Worm (Caenorhabditis elegans) whole organism, young adult: ENCODE data around the gene flp-23.

Experiments
- B0019.2 ChIP-seq: fragments of 200-800 bp; sonication (Bioruptor generic); conservative IDR thresholded peaks from 2 replicates; pipeline ENCODE4 v1.3.6; 2022; ENCODE audit warnings: missing genetic modification reagents, missing genetic modification characterization, missing compliant biosample characterization
- B0035.1 ChIP-seq: sonication (generic microtip); optimal IDR thresholded peaks from 2 replicates; lab custom pipeline; 2016; ENCODE audit warnings: missing genetic modification characterization, mild to moderate bottlenecking, missing compliant biosample characterization, missing genotype, missing genetic modification reagents
- C17E4.6 ChIP-seq: fragments of 200-800 bp; sonication (Bioruptor generic); IDR thresholded peaks from 2 replicates; pipeline ENCODE4 v1.3.6; 2022; ENCODE audit warnings: missing genetic modification reagents, missing genetic modification characterization, missing compliant biosample characterization
- D2030.7 ChIP-seq: fragments of 200-800 bp; sonication (Bioruptor generic); IDR thresholded peaks from 2 replicates; pipeline ENCODE4 v1.3.6; 2022; ENCODE audit warnings: missing genetic modification reagents, missing genetic modification characterization, missing compliant biosample characterization
- F10E7.11 ChIP-seq: sonication (generic microtip); optimal IDR thresholded peaks from 2 replicates; lab custom pipeline; 2017; ENCODE audit warnings: mild to moderate bottlenecking, missing genetic modification characterization, moderate library complexity, missing compliant biosample characterization
- F23B12.7 ChIP-seq: sonication (generic microtip); optimal IDR thresholded peaks from 2 replicates; lab custom pipeline; 2017; ENCODE audit warnings: missing genetic modification characterization, mild to moderate bottlenecking, missing compliant biosample characterization, antibody characterized with exemption, moderate library complexity; ENCODE audit not compliant: insufficient read depth
- F33H1.4 ChIP-seq: fragments of 200-800 bp; sonication (Bioruptor generic); IDR thresholded peaks from 2 replicates; pipeline ENCODE4 v1.3.6; 2022; ENCODE audit warnings: missing genetic modification reagents, missing genetic modification characterization, missing compliant biosample characterization
- F39B2.1 ChIP-seq: fragments of 200-800 bp; sonication (Bioruptor generic); IDR thresholded peaks from 2 replicates; pipeline ENCODE4 v1.3.6; 2022; ENCODE audit warnings: missing genetic modification reagents, missing genetic modification characterization, missing compliant biosample characterization
- F49E8.2 ChIP-seq: sonication (generic microtip); optimal IDR thresholded peaks from 3 replicates; lab custom pipeline; 2017; ENCODE audit warnings: missing genetic modification characterization, mild to moderate bottlenecking, missing compliant biosample characterization, antibody characterized with exemption, moderate library complexity; ENCODE audit not compliant: insufficient read depth
- F52B5.7 ChIP-seq: sonication (generic microtip); optimal IDR thresholded peaks from 2 replicates; lab custom pipeline; 2016; ENCODE audit warnings: mild to moderate bottlenecking, missing genetic modification characterization, missing compliant biosample characterization
- K12H6.12 ChIP-seq: fragments of 200-800 bp; sonication (Bioruptor generic); optimal IDR thresholded peaks from 2 replicates; lab custom pipeline; 2018; ENCODE audit warnings: mild to moderate bottlenecking, missing genetic modification characterization, missing compliant biosample characterization
- T26A5.8 ChIP-seq: sonication (generic microtip); optimal IDR thresholded peaks from 2 replicates; lab custom pipeline; 2016; ENCODE audit warnings: missing genetic modification characterization, missing compliant biosample characterization
- Y79H2A.3 ChIP-seq: fragments of 200-800 bp; sonication (Bioruptor generic); conservative IDR thresholded peaks from 2 replicates; pipeline ENCODE4 v1.3.6; 2022; ENCODE audit warnings: missing genetic modification reagents, missing genetic modification characterization, missing compliant biosample characterization
- Y95B8A.8 ChIP-seq: fragments of 200-800 bp; sonication (Bioruptor generic); IDR thresholded peaks from 2 replicates; pipeline ENCODE4 v1.3.6; 2022; ENCODE audit warnings: missing genetic modification reagents, missing genetic modification characterization, missing compliant biosample characterization
- ZK185.1 ChIP-seq: sonication (generic microtip); optimal IDR thresholded peaks from 2 replicates; lab custom pipeline; 2016; ENCODE audit warnings: mild to moderate bottlenecking, missing genetic modification characterization, missing compliant biosample characterization; ENCODE audit not compliant: poor library complexity, severe bottlenecking
- akir-1 ChIP-seq: fragments of 200-800 bp; sonication (Bioruptor generic); optimal IDR thresholded peaks from 2 replicates; lab custom pipeline; 2018; ENCODE audit warnings: mild to moderate bottlenecking, missing genetic modification characterization, moderate library complexity, missing compliant biosample characterization
- aptf-2 ChIP-seq: fragments of 200-800 bp; sonication (Bioruptor generic); conservative IDR thresholded peaks from 2 replicates; pipeline ENCODE4 v1.3.6; 2022; ENCODE audit warnings: missing genetic modification reagents, missing genetic modification characterization, missing compliant biosample characterization
- atf-7 ChIP-seq: sonication (generic microtip); optimal IDR thresholded peaks from 2 replicates; lab custom pipeline; 2017; ENCODE audit warnings: mild to moderate bottlenecking, missing genetic modification characterization, missing compliant biosample characterization
- attf-6 ChIP-seq: fragments of 200-800 bp; sonication (Bioruptor generic); IDR thresholded peaks from 2 replicates; pipeline ENCODE4 v1.3.6; 2022; ENCODE audit warnings: missing genetic modification reagents, missing genetic modification characterization, missing compliant biosample characterization
- bed-1 ChIP-seq: fragments of 200-800 bp; sonication (Bioruptor generic); IDR thresholded peaks from 2 replicates; pipeline ENCODE4 v1.3.6; 2022; ENCODE audit warnings: missing genetic modification reagents, missing genetic modification characterization, missing compliant biosample characterization
- ccch-3 ChIP-seq: fragments of 200-800 bp; sonication (Bioruptor generic); optimal IDR thresholded peaks from 2 replicates; lab custom pipeline; 2018; ENCODE audit warnings: mild to moderate bottlenecking, missing genetic modification characterization, missing compliant biosample characterization
- ceh-58 ChIP-seq: fragments of 200-800 bp; sonication (Bioruptor generic); IDR thresholded peaks from 2 replicates; pipeline ENCODE4 v1.3.6; 2022; ENCODE audit warnings: missing genetic modification characterization, missing compliant biosample characterization
- chd-7 ChIP-seq: sonication (generic microtip); optimal IDR thresholded peaks from 2 replicates; lab custom pipeline; 2016; ENCODE audit warnings: mild to moderate bottlenecking, missing genetic modification characterization, moderate library complexity, missing compliant biosample characterization
- dox-1 ChIP-seq: fragments of 200-800 bp; sonication (Bioruptor generic); IDR thresholded peaks from 2 replicates; pipeline ENCODE4 v1.3.6; 2022; ENCODE audit warnings: missing genetic modification reagents, missing genetic modification characterization, missing compliant biosample characterization
- efl-1 ChIP-seq: fragments of 150-350 bp; optimal IDR thresholded peaks from 2 replicates; lab custom pipeline; 2014; ENCODE audit warnings: missing biosample characterization, missing genetic modification reagents, missing genetic modification characterization
- egl-44 ChIP-seq: fragments of 200-800 bp; sonication (Bioruptor generic); IDR thresholded peaks from 2 replicates; pipeline ENCODE4 v1.3.6; 2022; ENCODE audit warnings: missing genetic modification reagents, missing genetic modification characterization, missing compliant biosample characterization
- ets-4 ChIP-seq: fragments of 200-800 bp; sonication (Bioruptor generic); optimal IDR thresholded peaks from 2 replicates; lab custom pipeline; 2018; ENCODE audit warnings: mild to moderate bottlenecking, missing genetic modification characterization, missing compliant biosample characterization
- gei-17 ChIP-seq: fragments of 200-800 bp; sonication (Bioruptor generic); optimal IDR thresholded peaks from 2 replicates; lab custom pipeline; 2018; ENCODE audit warnings: mild to moderate bottlenecking, missing genetic modification characterization, missing compliant biosample characterization
- him-1 ChIP-seq: sonication (generic microtip); optimal IDR thresholded peaks from 2 replicates; lab custom pipeline; 2016; ENCODE audit warnings: missing genotype, missing genetic modification reagents, missing genetic modification characterization, missing compliant biosample characterization
- hlh-26 ChIP-seq: fragments of 200-800 bp; sonication (Bioruptor generic); conservative IDR thresholded peaks from 2 replicates; pipeline ENCODE4 v1.3.6; 2022; ENCODE audit warnings: missing genetic modification reagents, missing genetic modification characterization, missing compliant biosample characterization
- hsf-1 ChIP-seq: fragments of 200-800 bp; sonication (Bioruptor generic); IDR thresholded peaks from 2 replicates; pipeline ENCODE4 v1.3.6; 2022; ENCODE audit warnings: missing genetic modification reagents, missing genetic modification characterization, missing compliant biosample characterization
- lin-35 ChIP-seq, 3 experiments: fragments of 150-350 bp in 2 of 3; sonication (generic microtip) in 1 of 3; optimal IDR thresholded peaks; 2 replicates each; lab custom pipeline; 2014 to 2018; ENCODE audit warnings: missing biosample characterization in 3 of 3, missing genetic modification characterization in 3 of 3, missing genetic modification reagents in 3 of 3
- lin-40 ChIP-seq: sonication (generic microtip); optimal IDR thresholded peaks from 2 replicates; lab custom pipeline; 2016; ENCODE audit warnings: missing genetic modification characterization, mild to moderate bottlenecking, missing compliant biosample characterization, missing genotype, missing genetic modification reagents
- lir-1 ChIP-seq: fragments of 200-800 bp; sonication (Bioruptor generic); conservative IDR thresholded peaks from 2 replicates; pipeline ENCODE4 v1.3.6; 2022; ENCODE audit warnings: missing genetic modification reagents, missing genetic modification characterization, missing compliant biosample characterization
- lsl-1 ChIP-seq: fragments of 200-800 bp; sonication (Bioruptor generic); optimal IDR thresholded peaks from 2 replicates; lab custom pipeline; 2018; ENCODE audit warnings: mild to moderate bottlenecking, missing genetic modification characterization, moderate library complexity, missing compliant biosample characterization
- lsy-27 ChIP-seq: sonication (generic microtip); optimal IDR thresholded peaks from 2 replicates; lab custom pipeline; 2017; ENCODE audit warnings: missing genetic modification characterization, mild to moderate bottlenecking, missing compliant biosample characterization, antibody characterized with exemption, missing genotype, borderline replicate concordance; ENCODE audit not compliant: insufficient read depth
- madf-10 ChIP-seq: sonication (generic microtip); optimal IDR thresholded peaks from 2 replicates; lab custom pipeline; 2016; ENCODE audit warnings: mild to moderate bottlenecking, missing genetic modification characterization, missing compliant biosample characterization
- nhr-27 ChIP-seq: fragments of 200-800 bp; sonication (Bioruptor generic); optimal IDR thresholded peaks from 2 replicates; lab custom pipeline; 2018; ENCODE audit warnings: mild to moderate bottlenecking, missing genetic modification characterization, moderate library complexity, missing compliant biosample characterization
- nhr-80 ChIP-seq: sonication (generic microtip); optimal IDR thresholded peaks from 2 replicates; lab custom pipeline; 2016; ENCODE audit warnings: missing genetic modification characterization, missing compliant biosample characterization
- pbrm-1 ChIP-seq: fragments of 200-800 bp; sonication (Bioruptor generic); IDR thresholded peaks from 2 replicates; pipeline ENCODE4 v1.3.6; 2022; ENCODE audit warnings: missing genetic modification reagents, missing genetic modification characterization, missing compliant biosample characterization
- snpc-1.1 ChIP-seq: sonication (generic microtip); optimal IDR thresholded peaks from 2 replicates; lab custom pipeline; 2017; ENCODE audit warnings: missing genetic modification characterization, mild to moderate bottlenecking, missing compliant biosample characterization, antibody characterized with exemption, moderate library complexity, missing genotype, missing genetic modification reagents; ENCODE audit not compliant: insufficient read depth
- snpc-1.3 ChIP-seq: sonication (generic microtip); optimal IDR thresholded peaks from 2 replicates; lab custom pipeline; 2017; ENCODE audit warnings: missing genetic modification characterization, mild to moderate bottlenecking, missing compliant biosample characterization, antibody characterized with exemption, moderate library complexity, missing genotype, missing genetic modification reagents; ENCODE audit not compliant: insufficient read depth
- tbx-9 ChIP-seq: sonication (generic microtip); optimal IDR thresholded peaks from 2 replicates; lab custom pipeline; 2016; ENCODE audit warnings: borderline replicate concordance, missing genetic modification characterization, inconsistent platforms, missing compliant biosample characterization
- zim-3 ChIP-seq: sonication (generic microtip); optimal IDR thresholded peaks from 2 replicates; lab custom pipeline; 2017; ENCODE audit warnings: mild to moderate bottlenecking, missing genetic modification characterization, moderate library complexity, missing compliant biosample characterization
- ztf-22 ChIP-seq: fragments of 200-800 bp; sonication (Bioruptor generic); optimal IDR thresholded peaks from 2 replicates; lab custom pipeline; 2018; ENCODE audit warnings: mild to moderate bottlenecking, missing genetic modification characterization, moderate library complexity, missing compliant biosample characterization
- ztf-25 ChIP-seq: fragments of 200-800 bp; sonication (Bioruptor generic); IDR thresholded peaks from 2 replicates; pipeline ENCODE4 v1.3.6; 2022; ENCODE audit warnings: missing genetic modification reagents, missing genetic modification characterization, missing compliant biosample characterization
- ztf-26 ChIP-seq: sonication (generic microtip); optimal IDR thresholded peaks from 2 replicates; lab custom pipeline; 2017; ENCODE audit warnings: missing genetic modification characterization, missing compliant biosample characterization
- ztf-28 ChIP-seq: fragments of 200-800 bp; sonication (Bioruptor generic); IDR thresholded peaks from 2 replicates; pipeline ENCODE4 v1.3.6; 2022; ENCODE audit warnings: missing genetic modification reagents, missing genetic modification characterization, missing compliant biosample characterization

Gene flp-23

ce11 chrIII:8652922-8653321 lies 2.4 kb downstream of the flp-23 start (continued):
- TF ChIP-seq zim-3 (tag; lab: Kevin White, UChicago) (no peak), hlh-26 (GFP tag; lab: Robert Waterston, UW) (no peak), K12H6.12 (tag; lab: Kevin White, UChicago) (no peak), nhr-27 (tag; lab: Kevin White, UChicago) (no peak), ccch-3 (GFP tag; lab: Kevin White, UChicago) (no peak), ceh-58 (GFP tag; lab: Robert Waterston, UW) (no peak), ZK185.1 (tag; lab: Kevin White, UChicago) (peak; percentile 4), dox-1 (peak; percentile 52; the same call in 1 of the 2 replicates), pbrm-1 (GFP tag; lab: Robert Waterston, UW) (peak; percentile 54; the same call in 1 of the 2 replicates), ztf-26 (peak; percentile 37), Y95B8A.8 (GFP tag; lab: Robert Waterston, UW) (no peak), ztf-28 (GFP tag; lab: Robert Waterston, UW) (no peak), tbx-9 (no peak), akir-1 (GFP tag; lab: Kevin White, UChicago) (no peak), lir-1 (GFP tag; lab: Robert Waterston, UW) (no peak), snpc-1.1 (tag; lab: Kevin White, UChicago) (peak; percentile 14), B0019.2 (GFP tag; lab: Robert Waterston, UW) (no peak), efl-1 (GFP tag; lab: Kevin White, UChicago) (no peak), F10E7.11 (tag; lab: Kevin White, UChicago) (no peak), D2030.7 (GFP tag; lab: Robert Waterston, UW) (0 out of 2 replicates have a peak, but pooled peaks have one; percentile 11), C17E4.6 (GFP tag; lab: Robert Waterston, UW) (no peak), Y79H2A.3 (no peak), him-1 (no peak), F33H1.4 (GFP tag; lab: Robert Waterston, UW) (no peak), lsl-1 (GFP tag; lab: Kevin White, UChicago) (no peak), atf-7 (no peak), aptf-2 (no peak), snpc-1.3 (tag; lab: Kevin White, UChicago) (peak; percentile 7), gei-17 (GFP tag; lab: Kevin White, UChicago) (no peak), lin-35 (GFP tag; optimal IDR thresholded peaks at IDR 0.05; lab: Kevin White, UChicago) (peak in 1 of 3 experiments; percentile 60), T26A5.8 (tag; lab: Kevin White, UChicago) (no peak), ztf-25 (GFP tag; lab: Robert Waterston, UW) (no peak), F39B2.1 (GFP tag; lab: Robert Waterston, UW) (no peak), ets-4 (GFP tag; lab: Kevin White, UChicago) (no peak), egl-44 (peak; percentile 75), lsy-27 (tag; lab: Kevin White, UChicago) (no peak), bed-1 (GFP tag; lab: Robert Waterston, UW) (no peak), chd-7 (tag; lab: Kevin White, UChicago) (peak; percentile 62), attf-6 (GFP tag; lab: Robert Waterston, UW) (no peak), madf-10 (tag; lab: Kevin White, UChicago) (no peak), hsf-1 (GFP tag; lab: Robert Waterston, UW) (no peak), F49E8.2 (no peak), B0035.1 (tag; lab: Kevin White, UChicago) (no peak), nhr-80 (tag; lab: Kevin White, UChicago) (no peak), ztf-22 (GFP tag; lab: Kevin White, UChicago) (no peak), lin-40 (no peak), F23B12.7 (tag; lab: Kevin White, UChicago) (peak; percentile 62), F52B5.7 (tag; lab: Kevin White, UChicago) (peak; percentile 39)
